Worm (Caenorhabditis elegans) whole organism, young adult: ENCODE measurements around the gene grl-23.

ENCODE experiments used
- B0019.2 ChIP-seq: fragments of 200-800 bp; sonication (Bioruptor generic); conservative IDR thresholded peaks from 2 replicates; pipeline ENCODE4 v1.3.6; 2022; ENCODE audit warnings: missing genetic modification reagents, missing genetic modification characterization, missing compliant biosample characterization
- nfya-1 ChIP-seq: sonication (generic microtip); optimal IDR thresholded peaks from 2 replicates; lab custom pipeline; 2017; ENCODE audit warnings: antibody characterized with exemption, missing compliant biosample characterization, missing genetic modification characterization, borderline replicate concordance; ENCODE audit not compliant: insufficient read depth

ce11 chrV:12532369-12532768 is 44.3 kb downstream of the grl-23 start:
- TF ChIP-seq nfya-1 (tag; lab: Kevin White, UChicago) (no peak), B0019.2 (GFP tag; lab: Robert Waterston, UW) (no peak)
